Fruit fly (Drosophila melanogaster): ENCODE data around the gene CG7484.

CG7484 gene

DNA sequence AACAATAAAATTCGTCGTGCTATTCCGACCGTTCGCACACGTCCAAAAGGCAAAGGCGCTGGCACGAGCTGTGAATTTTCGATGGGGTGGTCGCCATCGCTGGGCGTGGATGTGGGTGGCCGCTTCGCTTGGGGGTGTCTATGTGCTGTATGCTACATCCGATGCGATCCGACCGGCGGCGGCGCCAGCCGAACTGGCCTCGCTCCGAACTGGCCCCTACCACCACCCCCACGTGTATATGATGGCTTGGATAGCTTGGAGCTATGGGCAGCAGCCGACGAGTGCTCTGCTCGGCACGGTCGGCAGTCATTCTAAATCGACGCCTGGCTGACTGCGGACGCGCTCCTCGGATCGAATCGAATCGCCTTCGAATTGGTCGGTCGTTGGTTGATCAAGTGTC, 21.3 kb upstream of the CG7484 start, which contains the start of gene CG7497:
TSS of gene CG7497 (plus strand) at position 308 of the 400 bp plus-strand sequence.
- TF ChIP-seq CG4496 (GFP tag; IDR thresholded peaks at IDR 0.05) (peak; percentile 52), CG13204 (GFP tag; optimal IDR thresholded peaks at IDR 0.05) (peak; percentile 39), CG32121 (GFP tag; IDR thresholded peaks at IDR 0.05) (peak; percentile 75), Ets98B (GFP tag; IDR thresholded peaks at IDR 0.05) (no peak; the same call in 1 of the 2 replicates)

DNA sequence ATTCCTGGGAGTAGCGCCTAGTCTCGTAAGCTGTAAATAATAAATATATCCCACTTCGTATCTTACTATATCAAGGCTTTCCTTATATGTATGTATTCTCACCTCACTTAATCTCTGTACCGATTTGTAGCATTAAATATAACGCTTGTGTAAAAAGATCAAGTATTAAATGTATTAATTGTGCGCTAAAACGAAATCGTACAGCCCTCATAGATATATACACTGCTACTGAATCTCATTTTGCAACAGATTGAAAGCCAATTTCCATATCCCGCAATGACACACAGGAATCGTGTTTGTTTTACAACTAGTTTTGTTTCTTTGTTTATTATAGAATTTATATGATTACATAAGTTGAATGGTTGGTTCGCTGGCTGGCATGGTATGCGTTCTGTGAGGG, 16.6 kb upstream of the CG7484 start:
- peak; percentile 23 for TF ChIP-seq EcR (GFP tag; optimal IDR thresholded peaks at IDR 0.05)
- no peak for TF ChIP-seq CG10348 (GFP tag; IDR thresholded peaks at IDR 0.05)
- TF ChIP-seq rn (GFP tag; IDR thresholded peaks at IDR 0.05), result no peak
- no peak for TF ChIP-seq CG13204 (GFP tag; optimal IDR thresholded peaks at IDR 0.05)
- no peak for TF ChIP-seq fd96Ca (GFP tag; IDR thresholded peaks at IDR 0.05)
- no peak for TF ChIP-seq Pif1B (GFP tag; optimal IDR thresholded peaks at IDR 0.05)
- no peak for TF ChIP-seq CG8301 (tag; optimal IDR thresholded peaks at IDR 0.05)
- TF ChIP-seq CG9948 (tag; optimal IDR thresholded peaks at IDR 0.05), result no peak

DNA sequence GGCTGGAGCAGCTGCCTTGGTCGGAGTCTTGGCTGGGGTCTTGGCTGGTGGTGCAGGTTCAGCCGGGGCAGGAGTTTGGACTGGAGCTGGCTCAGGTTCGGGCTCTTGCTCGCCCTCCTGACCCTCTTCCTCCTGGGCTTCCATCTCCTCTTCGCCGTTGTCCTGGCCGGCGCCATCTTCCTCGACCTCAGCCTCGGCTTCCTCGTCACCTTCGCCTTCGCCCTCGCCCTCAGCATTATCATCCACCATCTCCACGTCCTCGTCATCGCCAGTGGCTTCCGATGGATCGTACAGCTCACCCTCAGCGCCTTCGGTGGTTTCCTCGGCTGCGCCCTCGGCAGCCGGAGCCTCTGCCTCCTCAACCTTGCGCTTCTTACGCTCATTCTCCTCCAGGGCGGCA, 15.8 kb upstream of the CG7484 start:
- TF ChIP-seq CG8301 (tag; optimal IDR thresholded peaks at IDR 0.05), result no peak
- TF ChIP-seq CG12605 (GFP tag; IDR thresholded peaks at IDR 0.05), result no peak
- no peak for TF ChIP-seq gl (tag; optimal IDR thresholded peaks at IDR 0.05)
- no peak for TF ChIP-seq CG14655 (GFP tag; optimal IDR thresholded peaks at IDR 0.05)
- TF ChIP-seq CG32121 (GFP tag; IDR thresholded peaks at IDR 0.05), result no peak
- TF ChIP-seq Pif1A (GFP tag; optimal IDR thresholded peaks at IDR 0.05), result no peak
- TF ChIP-seq CG15710 (tag; optimal IDR thresholded peaks at IDR 0.05), result no peak
- TF ChIP-seq CG4496 (GFP tag; IDR thresholded peaks at IDR 0.05), result no peak
- no peak for TF ChIP-seq Ets98B (GFP tag; IDR thresholded peaks at IDR 0.05)
- TF ChIP-seq D1 (tag; optimal IDR thresholded peaks at IDR 0.05), result no peak
- TF ChIP-seq Pif1B (GFP tag; optimal IDR thresholded peaks at IDR 0.05), result no peak
- TF ChIP-seq CG17806 (tag; optimal IDR thresholded peaks at IDR 0.05), result no peak
- no peak for TF ChIP-seq CG10348 (GFP tag; IDR thresholded peaks at IDR 0.05)

DNA sequence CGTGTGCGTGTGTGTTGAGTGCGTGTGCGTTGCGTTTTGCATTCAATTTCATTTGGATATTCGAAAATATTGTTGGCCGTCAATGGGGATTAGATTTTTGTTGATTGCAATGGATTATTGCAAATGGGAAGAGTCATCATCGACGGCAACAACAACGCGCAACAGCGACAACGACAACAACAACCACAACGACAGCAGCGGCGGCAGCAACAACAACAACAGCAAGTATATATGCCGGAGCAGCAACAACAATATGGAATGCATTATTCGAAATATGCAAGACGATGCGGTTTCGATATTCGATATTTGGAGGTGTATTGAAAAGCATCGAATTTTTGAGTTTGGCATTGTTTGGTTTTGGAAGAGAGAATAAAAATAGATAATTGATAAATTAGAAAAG, 12.4 kb upstream of the CG7484 start:
- TF ChIP-seq CG4496 (GFP tag; IDR thresholded peaks at IDR 0.05) (no peak), fd96Ca (GFP tag; IDR thresholded peaks at IDR 0.05) (no peak), CG10348 (GFP tag; IDR thresholded peaks at IDR 0.05) (no peak), Snoo (tag; optimal IDR thresholded peaks at IDR 0.05) (no peak), Pif1A (GFP tag; optimal IDR thresholded peaks at IDR 0.05) (no peak), CG13204 (GFP tag; optimal IDR thresholded peaks at IDR 0.05) (no peak), EcR (GFP tag; optimal IDR thresholded peaks at IDR 0.05) (no peak), CG15710 (tag; optimal IDR thresholded peaks at IDR 0.05) (no peak), rn (GFP tag; IDR thresholded peaks at IDR 0.05) (no peak), CG8159 (tag; optimal IDR thresholded peaks at IDR 0.05) (no peak), gl (tag; optimal IDR thresholded peaks at IDR 0.05) (no peak), Pif1B (GFP tag; optimal IDR thresholded peaks at IDR 0.05) (no peak), Ets98B (GFP tag; IDR thresholded peaks at IDR 0.05) (no peak), CG34367 (tag; optimal IDR thresholded peaks at IDR 0.05) (no peak), D1 (tag; optimal IDR thresholded peaks at IDR 0.05) (no peak), CG14655 (GFP tag; optimal IDR thresholded peaks at IDR 0.05) (no peak), CG32121 (GFP tag; IDR thresholded peaks at IDR 0.05) (no peak), CG9948 (tag; optimal IDR thresholded peaks at IDR 0.05) (no peak), CG8301 (tag; optimal IDR thresholded peaks at IDR 0.05) (no peak), CG17806 (tag; optimal IDR thresholded peaks at IDR 0.05) (no peak)

DNA sequence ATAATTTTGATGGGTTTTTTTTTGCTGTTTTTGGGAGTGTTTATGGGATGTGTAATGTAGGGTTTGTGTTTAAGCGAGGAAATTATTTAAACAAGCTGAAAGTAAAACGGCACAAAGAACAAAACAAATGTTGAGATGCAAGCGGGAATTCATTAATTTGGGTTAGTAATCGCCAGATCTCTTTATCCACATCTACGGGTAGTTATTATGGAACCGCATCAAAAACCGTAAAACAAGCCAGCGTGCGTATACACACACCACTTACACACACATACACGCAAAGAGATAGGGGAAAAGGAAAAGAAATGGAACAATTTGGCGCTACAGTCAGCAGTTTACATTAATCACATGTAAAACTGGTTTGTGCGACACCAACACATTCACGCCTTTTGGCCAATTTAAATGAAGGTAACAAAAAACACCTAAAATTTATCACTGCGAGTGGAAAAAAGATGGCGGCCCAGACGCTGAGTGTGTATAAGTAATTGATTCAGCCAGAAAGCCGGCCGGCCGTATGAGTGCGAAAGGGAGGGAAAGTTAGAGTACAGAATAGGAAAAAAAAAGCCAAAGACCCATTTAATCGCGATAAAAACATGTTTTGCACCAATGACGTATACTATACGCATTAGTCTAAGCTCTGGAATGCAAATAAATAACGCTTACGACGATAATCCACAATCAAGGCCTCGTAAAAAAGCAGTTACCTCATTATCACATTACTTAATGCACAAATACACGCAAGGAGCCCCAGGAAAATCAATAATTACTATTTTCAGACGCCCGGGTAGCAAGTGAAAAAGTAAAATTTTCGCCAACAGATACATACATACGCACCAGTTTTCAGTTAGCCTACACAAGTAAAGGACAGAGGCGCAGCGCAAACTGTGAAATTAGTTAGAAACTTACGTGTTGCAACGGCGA, 10.2 kb upstream of the CG7484 start:
- 0 out of 2 replicates have a peak, but pooled peaks have one; percentile 5 for TF ChIP-seq Ets98B (GFP tag; IDR thresholded peaks at IDR 0.05)
- no peak for TF ChIP-seq CG34367 (tag; optimal IDR thresholded peaks at IDR 0.05)
- peak; percentile 43 for TF ChIP-seq EcR (GFP tag; optimal IDR thresholded peaks at IDR 0.05)
- TF ChIP-seq CG32121 (GFP tag; IDR thresholded peaks at IDR 0.05), result peak; percentile 22; the same call in 1 of the 2 replicates
- TF ChIP-seq gl (tag; optimal IDR thresholded peaks at IDR 0.05), result peak; percentile 28

DNA sequence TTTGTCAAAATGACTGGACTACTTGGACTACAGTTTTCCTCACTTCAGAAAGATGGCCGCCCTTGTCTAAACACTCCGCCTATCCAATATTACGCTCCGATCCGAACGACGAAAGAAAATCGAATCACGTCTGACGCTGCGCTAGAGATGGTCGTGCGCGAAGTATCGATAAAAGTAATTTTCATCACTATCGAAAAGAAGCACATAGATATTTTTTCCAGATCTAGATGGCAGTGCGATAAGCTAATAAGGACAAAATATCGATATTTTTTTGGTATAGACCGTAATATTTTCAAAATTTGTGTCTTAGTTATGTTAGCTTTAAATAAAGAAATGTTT, 9.5 kb upstream of the CG7484 start, which contains the start of gene Pep:
TSS of gene Pep (minus strand) at position 131 of the 339 bp plus-strand sequence.
- TF ChIP-seq CG8159 (tag; optimal IDR thresholded peaks at IDR 0.05) (no peak), CG13204 (GFP tag; optimal IDR thresholded peaks at IDR 0.05) (no peak), CG32121 (GFP tag; IDR thresholded peaks at IDR 0.05) (no peak), CG15710 (tag; optimal IDR thresholded peaks at IDR 0.05) (peak; percentile 3), CG8301 (tag; optimal IDR thresholded peaks at IDR 0.05) (no peak), gl (tag; optimal IDR thresholded peaks at IDR 0.05) (no peak), CG14655 (GFP tag; optimal IDR thresholded peaks at IDR 0.05) (no peak), Snoo (tag; optimal IDR thresholded peaks at IDR 0.05) (no peak), CG10348 (GFP tag; IDR thresholded peaks at IDR 0.05) (no peak), CG4496 (GFP tag; IDR thresholded peaks at IDR 0.05) (no peak), Pif1B (GFP tag; optimal IDR thresholded peaks at IDR 0.05) (no peak), CG17806 (tag; optimal IDR thresholded peaks at IDR 0.05) (peak; percentile 17), Ets98B (GFP tag; IDR thresholded peaks at IDR 0.05) (peak; percentile 9; the same call in 1 of the 2 replicates), CG12605 (GFP tag; IDR thresholded peaks at IDR 0.05) (0 out of 2 replicates have a peak, but pooled peaks have one; percentile 23), CG34367 (tag; optimal IDR thresholded peaks at IDR 0.05) (no peak), CG9948 (tag; optimal IDR thresholded peaks at IDR 0.05) (peak; percentile 5), rn (GFP tag; IDR thresholded peaks at IDR 0.05) (no peak), Pif1A (GFP tag; optimal IDR thresholded peaks at IDR 0.05) (no peak), EcR (GFP tag; optimal IDR thresholded peaks at IDR 0.05) (no peak), D1 (tag; optimal IDR thresholded peaks at IDR 0.05) (peak; percentile 51), fd96Ca (GFP tag; IDR thresholded peaks at IDR 0.05) (no peak)

Data from whole organism, pupa.